Fruit fly (Drosophila melanogaster): ENCODE data around the gene exex.

DNA sequence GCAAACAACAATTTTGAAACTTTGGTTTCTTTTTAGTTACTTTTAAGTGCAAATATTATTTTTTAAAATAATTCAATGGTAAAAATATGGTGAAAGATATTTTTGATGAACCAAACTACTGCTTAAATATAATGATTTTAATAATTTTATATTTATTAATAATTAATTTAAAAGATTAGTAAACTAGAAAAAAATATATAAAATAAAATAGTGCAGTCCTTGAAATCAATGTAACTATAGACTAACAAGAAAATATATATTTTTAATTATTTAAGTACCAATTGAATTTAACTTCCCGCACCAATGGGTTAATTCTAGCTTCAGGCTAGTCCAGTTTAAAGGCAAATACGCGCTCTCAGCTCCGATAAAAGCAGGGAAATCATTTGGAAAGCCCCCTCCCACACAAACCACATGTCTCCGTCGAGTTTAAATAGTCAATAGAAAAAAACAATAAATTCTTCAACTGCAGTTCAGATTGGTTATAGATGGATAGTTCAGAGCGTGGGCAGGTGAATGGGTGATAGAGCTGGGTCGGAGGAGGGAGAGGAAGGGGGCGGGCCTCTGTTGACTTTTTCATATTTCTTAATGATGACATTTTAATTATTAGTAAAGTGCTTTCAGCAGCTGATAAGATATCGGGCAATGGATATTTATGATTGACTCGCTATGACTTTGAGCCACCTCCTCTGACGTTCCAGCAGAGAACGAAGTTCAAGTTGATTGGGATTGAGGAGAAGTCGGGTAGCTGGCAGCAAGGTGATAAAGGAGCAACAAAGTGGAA, 14.2 kb downstream of the exex start:
- TF ChIP-seq Pif1A (GFP tag; optimal IDR thresholded peaks at IDR 0.05) (no peak), fd96Ca (GFP tag; IDR thresholded peaks at IDR 0.05) (no peak), Pif1B (GFP tag; optimal IDR thresholded peaks at IDR 0.05) (no peak), CG34367 (tag; optimal IDR thresholded peaks at IDR 0.05) (no peak), CG15710 (tag; optimal IDR thresholded peaks at IDR 0.05) (no peak)
